Fruit fly (Drosophila melanogaster): Measurements from ENCODE around the gene Cog8.

- TF ChIP-seq CG8478 (optimal IDR thresholded peaks at IDR 0.05) (no peak), pan (optimal IDR thresholded peaks at IDR 0.05) (no peak)
These were observed 28.8 kb downstream of the Cog8 start for dm6 chr2L:11469973-11470372.
